Worm (Caenorhabditis elegans) whole organism, young adult: ENCODE data around the gene F38A1.15.

ENCODE experiments used
- attf-6 ChIP-seq: fragments of 200-800 bp; sonication (Bioruptor generic); IDR thresholded peaks from 2 replicates; pipeline ENCODE4 v1.3.6; 2022; ENCODE audit warnings: missing genetic modification reagents, missing genetic modification characterization, missing compliant biosample characterization
- dpl-1 ChIP-seq: fragments of 150-350 bp; optimal IDR thresholded peaks from 2 replicates; lab custom pipeline; 2014; ENCODE audit warnings: missing biosample characterization, missing genetic modification reagents, missing genetic modification characterization
- hmg-1.2 ChIP-seq: fragments of 200-800 bp; sonication (Bioruptor generic); IDR thresholded peaks from 2 replicates; pipeline ENCODE4 v1.3.6; 2022; ENCODE audit warnings: missing genetic modification reagents, missing genetic modification characterization, missing compliant biosample characterization
- madf-6 ChIP-seq: fragments of 200-800 bp; sonication (Bioruptor generic); IDR thresholded peaks from 2 replicates; pipeline ENCODE4 v1.3.6; 2022; ENCODE audit warnings: missing genetic modification reagents, missing genetic modification characterization, missing compliant biosample characterization
- nfya-1 ChIP-seq: sonication (generic microtip); optimal IDR thresholded peaks from 2 replicates; lab custom pipeline; 2017; ENCODE audit warnings: antibody characterized with exemption, missing compliant biosample characterization, missing genetic modification characterization, borderline replicate concordance; ENCODE audit not compliant: insufficient read depth
- nhr-80 ChIP-seq: sonication (generic microtip); optimal IDR thresholded peaks from 2 replicates; lab custom pipeline; 2016; ENCODE audit warnings: missing genetic modification characterization, missing compliant biosample characterization
- nhr-90 ChIP-seq: sonication (generic microtip); optimal IDR thresholded peaks from 2 replicates; lab custom pipeline; 2016; ENCODE audit warnings: missing genotype, mild to moderate bottlenecking, missing genetic modification characterization, missing compliant biosample characterization
- tbp1 ChIP-seq: fragments of 200-800 bp; sonication (Bioruptor generic); optimal IDR thresholded peaks from 2 replicates; lab custom pipeline; 2018; ENCODE audit warnings: mild to moderate bottlenecking, missing genetic modification characterization, missing compliant biosample characterization
- ztf-18 ChIP-seq: sonication (generic microtip); optimal IDR thresholded peaks from 2 replicates; lab custom pipeline; 2016; ENCODE audit warnings: missing genotype, mild to moderate bottlenecking, missing genetic modification characterization, missing compliant biosample characterization

- TF ChIP-seq dpl-1 (GFP tag; lab: Kevin White, UChicago) (no peak), attf-6 (no peak), hmg-1.2 (GFP tag; lab: Robert Waterston, UW) (no peak), nhr-80 (tag; lab: Kevin White, UChicago) (no peak), tbp1 (GFP tag; lab: Kevin White, UChicago) (no peak), nfya-1 (tag; lab: Kevin White, UChicago) (no peak), nhr-90 (no peak), ztf-18 (tag; lab: Kevin White, UChicago) (no peak), madf-6 (GFP tag; lab: Robert Waterston, UW) (no peak)
Observed at ce11 chrIV:1289327-1289726, 46.1 kb upstream of the F38A1.15 start, which contains the start of gene plst-1.
